Worm (Caenorhabditis elegans): ENCODE data around the gene srbc-2.
"Not testable (repeated sequence)": the region's sequence is repeated elsewhere in the genome, so short reads cannot be mapped to it uniquely, and the experiment has no call there.

The srbc-2 gene

ce11 chrV:3399952-3400351, 23.1 kb upstream of the srbc-2 start, which contains the start of gene T20D4.10:
Gene T20D4.10, plus strand, starts transcription at chrV:3400252.
- TF ChIP-seq F13C5.2 (tag; optimal IDR thresholded peaks at IDR 0.05); ceh-13 (GFP tag; optimal IDR thresholded peaks at IDR 0.05); ama-1 (optimal IDR thresholded peaks at IDR 0.05): not testable (repeated sequence)

ce11 chrV:3398314-3398713, 21.4 kb upstream of the srbc-2 start, which contains the start of gene T20D4.11:
Gene T20D4.11, plus strand, starts transcription at chrV:3398690.
- TF ChIP-seq tbx-11 (GFP tag; IDR thresholded peaks at IDR 0.05) (no peak), ceh-36 (tag; optimal IDR thresholded peaks at IDR 0.05) (no peak), aly-1 (tag; optimal IDR thresholded peaks at IDR 0.05) (no peak), tbx-37 (GFP tag; conservative IDR thresholded peaks at IDR 0.05) (no peak), hnd-1 (tag; optimal IDR thresholded peaks at IDR 0.05) (no peak), ama-1 (optimal IDR thresholded peaks at IDR 0.05) (no peak), scrt-1 (GFP tag; IDR thresholded peaks at IDR 0.05) (no peak), ceh-13 (GFP tag; optimal IDR thresholded peaks at IDR 0.05) (no peak), ets-7 (tag; optimal IDR thresholded peaks at IDR 0.05) (no peak), sea-1 (GFP tag; conservative IDR thresholded peaks at IDR 0.05) (no peak), B0310.2 (tag; optimal IDR thresholded peaks at IDR 0.05) (no peak), hmbx-1 (tag; optimal IDR thresholded peaks at IDR 0.05) (no peak), flt-1 (GFP tag; IDR thresholded peaks at IDR 0.05) (no peak), tra-4 (tag; optimal IDR thresholded peaks at IDR 0.05) (no peak), hmg-4 (GFP tag; optimal IDR thresholded peaks at IDR 0.05) (no peak), pes-1 (GFP tag; IDR thresholded peaks at IDR 0.05) (no peak), F13C5.2 (tag; optimal IDR thresholded peaks at IDR 0.05) (no peak)

ce11 chrV:3396765-3397164, 19.9 kb upstream of the srbc-2 start, which contains the start of gene T20D4.12:
Gene T20D4.12, plus strand, starts transcription at chrV:3397065.
- TF ChIP-seq ceh-13 (GFP tag; optimal IDR thresholded peaks at IDR 0.05); scrt-1 (GFP tag; IDR thresholded peaks at IDR 0.05); pes-1 (GFP tag; IDR thresholded peaks at IDR 0.05): not testable (repeated sequence)

- TF ChIP-seq F13C5.2 (tag; optimal IDR thresholded peaks at IDR 0.05) (no peak), hmg-4 (GFP tag; optimal IDR thresholded peaks at IDR 0.05) (no peak), ama-1 (optimal IDR thresholded peaks at IDR 0.05) (no peak)
These were observed 17.9 kb upstream of the srbc-2 start, which contains the start of gene T20D4.15 for ce11 chrV:3394694-3395240. Gene T20D4.15, minus strand, starts transcription at chrV:3394744.

ce11 chrV:3394065-3394464, 17.2 kb upstream of the srbc-2 start:
- TF ChIP-seq ama-1 (optimal IDR thresholded peaks at IDR 0.05) (no peak), aly-1 (tag; optimal IDR thresholded peaks at IDR 0.05) (no peak), F13C5.2 (tag; optimal IDR thresholded peaks at IDR 0.05) (no peak), tra-4 (tag; optimal IDR thresholded peaks at IDR 0.05) (no peak), hmbx-1 (tag; optimal IDR thresholded peaks at IDR 0.05) (no peak), ets-7 (tag; optimal IDR thresholded peaks at IDR 0.05) (no peak), tbx-37 (GFP tag; conservative IDR thresholded peaks at IDR 0.05) (no peak), flt-1 (GFP tag; IDR thresholded peaks at IDR 0.05) (no peak), ceh-36 (tag; optimal IDR thresholded peaks at IDR 0.05) (no peak), hnd-1 (tag; optimal IDR thresholded peaks at IDR 0.05) (no peak), B0310.2 (tag; optimal IDR thresholded peaks at IDR 0.05) (no peak), scrt-1 (GFP tag; IDR thresholded peaks at IDR 0.05) (no peak), tbx-11 (GFP tag; IDR thresholded peaks at IDR 0.05) (no peak), ceh-13 (GFP tag; optimal IDR thresholded peaks at IDR 0.05) (no peak), sea-1 (GFP tag; conservative IDR thresholded peaks at IDR 0.05) (no peak), pes-1 (GFP tag; IDR thresholded peaks at IDR 0.05) (no peak)

ce11 chrV:3391005-3391404, 14.1 kb upstream of the srbc-2 start:
- TF ChIP-seq ceh-13 (GFP tag; optimal IDR thresholded peaks at IDR 0.05) (no peak), tbx-37 (GFP tag; conservative IDR thresholded peaks at IDR 0.05) (no peak), tbx-11 (GFP tag; IDR thresholded peaks at IDR 0.05) (no peak), pes-1 (GFP tag; IDR thresholded peaks at IDR 0.05) (no peak), ets-7 (tag; optimal IDR thresholded peaks at IDR 0.05) (no peak), B0310.2 (tag; optimal IDR thresholded peaks at IDR 0.05) (no peak), hmbx-1 (tag; optimal IDR thresholded peaks at IDR 0.05) (no peak), tra-4 (tag; optimal IDR thresholded peaks at IDR 0.05) (no peak), hnd-1 (tag; optimal IDR thresholded peaks at IDR 0.05) (no peak)

ce11 chrV:3388299-3388698, 11.4 kb upstream of the srbc-2 start:
- TF ChIP-seq ets-7 (tag; optimal IDR thresholded peaks at IDR 0.05) (no peak), ama-1 (optimal IDR thresholded peaks at IDR 0.05) (no peak), hnd-1 (tag; optimal IDR thresholded peaks at IDR 0.05) (no peak), hmbx-1 (tag; optimal IDR thresholded peaks at IDR 0.05) (no peak), sea-1 (GFP tag; conservative IDR thresholded peaks at IDR 0.05) (no peak), B0310.2 (tag; optimal IDR thresholded peaks at IDR 0.05) (no peak), ceh-36 (tag; optimal IDR thresholded peaks at IDR 0.05) (no peak), tbx-11 (GFP tag; IDR thresholded peaks at IDR 0.05) (no peak), scrt-1 (GFP tag; IDR thresholded peaks at IDR 0.05) (no peak)

- no peak for TF ChIP-seq tbx-11 (GFP tag; IDR thresholded peaks at IDR 0.05)
- TF ChIP-seq ama-1 (optimal IDR thresholded peaks at IDR 0.05) = no peak
- TF ChIP-seq sea-1 (GFP tag; conservative IDR thresholded peaks at IDR 0.05) = no peak
- TF ChIP-seq tra-4 (tag; optimal IDR thresholded peaks at IDR 0.05) = no peak
These were observed 4.2 kb downstream of the srbc-2 start, which contains the start of gene srx-121 for ce11 chrV:3372673-3373072. Gene srx-121, minus strand, starts transcription at chrV:3372773.
